Worm (Caenorhabditis elegans) whole organism, L4 larva: ENCODE results near the gene Y43F8B.17.

Experiments
- F44E2.7 ChIP-seq: fragments of 200-800 bp; sonication (Bioruptor generic); IDR thresholded peaks from 2 replicates; pipeline ENCODE4 v2.1.2; 2022; ENCODE audit warnings: missing genetic modification characterization, missing compliant biosample characterization
- Y75B8A.6 ChIP-seq: fragments of 200-800 bp; sonication (Bioruptor generic); IDR thresholded peaks from 2 replicates; pipeline ENCODE4 v1.3.6; 2022; ENCODE audit warnings: missing genetic modification reagents, missing genetic modification characterization, missing compliant biosample characterization
- aly-2 ChIP-seq: sonication (generic microtip); optimal IDR thresholded peaks from 2 replicates; lab custom pipeline; 2018; ENCODE audit warnings: missing biosample characterization, missing genetic modification characterization
- ceh-28 ChIP-seq: fragments of 150-350 bp; optimal IDR thresholded peaks from 2 replicates; lab custom pipeline; 2014; ENCODE audit warnings: missing biosample characterization, missing genetic modification reagents, missing genetic modification characterization
- ces-1 ChIP-seq: fragments of 150-350 bp; sonication (generic microtip); optimal IDR thresholded peaks from 4 replicates; lab custom pipeline; 2014; ENCODE audit warnings: missing biosample characterization, missing genetic modification reagents, missing genetic modification characterization
- jun-1 ChIP-seq: fragments of 150-350 bp; optimal IDR thresholded peaks from 2 replicates; lab custom pipeline; 2014; ENCODE audit warnings: missing biosample characterization, missing genetic modification reagents, missing genetic modification characterization
- mdl-1 ChIP-seq, 2 experiments: fragments of 150-350 bp in 1 of 2; sonication (generic microtip) in 1 of 2; optimal IDR thresholded peaks; 2 replicates each; lab custom pipeline; 2014 to 2017; ENCODE audit warnings: missing biosample characterization in 2 of 2, missing genetic modification characterization in 2 of 2
- nhr-25 ChIP-seq: sonication (generic microtip); optimal IDR thresholded peaks from 2 replicates; lab custom pipeline; 2017; ENCODE audit warnings: missing genetic modification characterization, mild to moderate bottlenecking, missing compliant biosample characterization, antibody characterized with exemption, moderate library complexity, borderline replicate concordance; ENCODE audit not compliant: insufficient read depth
- nhr-76 ChIP-seq: fragments of 150-350 bp; optimal IDR thresholded peaks from 2 replicates; lab custom pipeline; 2014; ENCODE audit warnings: missing biosample characterization, missing genetic modification characterization
- nhr-77 ChIP-seq: fragments of 150-350 bp; optimal IDR thresholded peaks from 2 replicates; lab custom pipeline; 2014; ENCODE audit warnings: missing biosample characterization, missing genetic modification characterization
- skn-1 ChIP-seq: fragments of 150-350 bp; optimal IDR thresholded peaks from 2 replicates; lab custom pipeline; 2014; ENCODE audit warnings: missing biosample characterization, missing genetic modification characterization
- snpc-4 ChIP-seq: fragments of 150-350 bp; optimal IDR thresholded peaks from 2 replicates; lab custom pipeline; 2014; ENCODE audit warnings: missing biosample characterization, missing genetic modification characterization

DNA sequence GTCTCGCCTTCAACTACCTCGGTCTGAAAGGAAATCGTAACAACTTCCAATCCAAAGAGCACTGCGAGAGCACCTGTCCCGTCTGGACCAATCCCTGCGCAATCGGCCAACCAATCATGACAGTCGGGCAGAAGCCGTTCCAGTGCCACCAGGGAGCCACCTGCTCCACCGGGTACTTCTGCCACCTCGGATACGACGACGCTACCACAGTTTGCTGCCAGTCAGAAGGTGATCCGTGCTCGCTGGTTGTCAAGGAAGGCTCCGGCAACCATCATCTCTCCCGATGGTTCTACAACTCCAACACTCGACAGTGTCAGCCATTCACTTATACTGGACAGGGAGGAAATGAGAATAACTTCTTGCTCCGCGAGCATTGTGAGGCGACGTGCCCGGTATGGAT, 24.5 kb downstream of the Y43F8B.17 start:
- no peak for TF ChIP-seq ceh-28 (tag; lab: Kevin White, UChicago)
- no peak for TF ChIP-seq Y75B8A.6
- TF ChIP-seq nhr-25 (tag; lab: Kevin White, UChicago) = no peak
- TF ChIP-seq nhr-77 (tag; lab: Kevin White, UChicago) = no peak
- no peak for TF ChIP-seq jun-1 (tag; lab: Kevin White, UChicago)
- TF ChIP-seq aly-2 (tag; lab: Kevin White, UChicago) = no peak
- no peak for TF ChIP-seq F44E2.7
- no peak for TF ChIP-seq ces-1 (GFP tag; lab: Kevin White, UChicago)
- no peak for TF ChIP-seq mdl-1 (tag; optimal IDR thresholded peaks at IDR 0.05; lab: Kevin White, UChicago)
- no peak for TF ChIP-seq nhr-76 (tag; lab: Kevin White, UChicago)
- TF ChIP-seq skn-1 = no peak
- TF ChIP-seq snpc-4 (tag; lab: Kevin White, UChicago) = no peak
